Fruit fly (Drosophila melanogaster) whole organism, adult: ENCODE results near the gene Spn28Db.
A peak's percentile ranks its signal among the peaks of the same experiment; 100 is the strongest.

Source experiments
- CG11617 ChIP-seq: fragments of 200-800 bp; sonication (Bioruptor generic); optimal IDR thresholded peaks from 2 replicates; lab custom pipeline; 2017; ENCODE audit warnings: mild to moderate bottlenecking, missing biosample characterization, missing genetic modification reagents, missing genetic modification characterization
- CG12768 ChIP-seq: fragments of 200-800 bp; sonication (Bioruptor generic); optimal IDR thresholded peaks from 2 replicates; lab custom pipeline; 2017; ENCODE audit warnings: missing biosample characterization, missing genetic modification characterization, mild to moderate bottlenecking, moderate library complexity, missing genetic modification reagents
- CG14711 ChIP-seq: fragments of 200-800 bp; sonication (Bioruptor generic); optimal IDR thresholded peaks from 2 replicates; lab custom pipeline; 2018; ENCODE audit warnings: missing biosample characterization, mild to moderate bottlenecking, missing genetic modification characterization, moderate library complexity
- CG1620 ChIP-seq: fragments of 200-800 bp; sonication (Bioruptor generic); optimal IDR thresholded peaks from 2 replicates; lab custom pipeline; 2016; ENCODE audit warnings: missing biosample characterization, missing genetic modification characterization
- CG33017 ChIP-seq: fragments of 200-800 bp; sonication (Bioruptor generic); optimal IDR thresholded peaks from 2 replicates; lab custom pipeline; 2018; ENCODE audit warnings: missing biosample characterization, mild to moderate bottlenecking, missing genetic modification characterization, moderate library complexity
- CG5204 ChIP-seq: fragments of 200-800 bp; sonication (Bioruptor generic); optimal IDR thresholded peaks from 2 replicates; lab custom pipeline; 2016; ENCODE audit warnings: missing biosample characterization, missing genetic modification characterization
- CG7045 ChIP-seq: fragments of 200-800 bp; sonication (Bioruptor generic); optimal IDR thresholded peaks from 2 replicates; lab custom pipeline; 2017; ENCODE audit warnings: missing biosample characterization, mild to moderate bottlenecking, missing genetic modification characterization
- CG7101 ChIP-seq: fragments of 200-800 bp; sonication (Bioruptor generic); optimal IDR thresholded peaks from 2 replicates; lab custom pipeline; 2018; ENCODE audit warnings: missing biosample characterization, mild to moderate bottlenecking, missing genetic modification characterization, moderate library complexity
- Clk ChIP-seq: fragments of 200-800 bp; sonication (Bioruptor generic); optimal IDR thresholded peaks from 2 replicates; lab custom pipeline; 2017; ENCODE audit warnings: missing biosample characterization, missing genetic modification characterization
- Crg-1 ChIP-seq: fragments of 200-800 bp; sonication (Bioruptor generic); optimal IDR thresholded peaks from 2 replicates; lab custom pipeline; 2016; ENCODE audit warnings: missing biosample characterization, missing genetic modification characterization
- Hr96 ChIP-seq: fragments of 200-800 bp; sonication (Bioruptor generic); optimal IDR thresholded peaks from 2 replicates; lab custom pipeline; 2016; ENCODE audit warnings: missing biosample characterization, missing genetic modification characterization
- Mnt ChIP-seq: fragments of 200-800 bp; sonication (Bioruptor generic); optimal IDR thresholded peaks from 2 replicates; lab custom pipeline; 2016; ENCODE audit warnings: missing biosample characterization, mild to moderate bottlenecking, missing genetic modification characterization
- bab1 ChIP-seq: fragments of 200-800 bp; sonication (Bioruptor generic); optimal IDR thresholded peaks from 3 replicates; lab custom pipeline; 2019; ENCODE audit warnings: missing biosample characterization, mild to moderate bottlenecking, missing genetic modification characterization, moderate library complexity
- cic ChIP-seq: fragments of 200-800 bp; sonication (Bioruptor generic); optimal IDR thresholded peaks from 2 replicates; lab custom pipeline; 2017; ENCODE audit warnings: missing biosample characterization, mild to moderate bottlenecking, missing genetic modification characterization, moderate library complexity
- kay ChIP-seq: fragments of 200-800 bp; sonication (Bioruptor generic); peaks from one replicate; lab custom pipeline; 2016; ENCODE audit warnings: missing biosample characterization, missing genetic modification characterization, borderline replicate concordance
- ovo ChIP-seq: fragments of 200-800 bp; sonication (Bioruptor generic); optimal IDR thresholded peaks from 2 replicates; lab custom pipeline; 2016; ENCODE audit warnings: missing biosample characterization, missing genetic modification characterization
- pad ChIP-seq: fragments of 200-800 bp; sonication (Bioruptor generic); optimal IDR thresholded peaks from 3 replicates; lab custom pipeline; 2017; ENCODE audit warnings: missing biosample characterization, missing genetic modification characterization, mild to moderate bottlenecking, moderate library complexity, missing genetic modification reagents
- tj ChIP-seq: fragments of 200-800 bp; sonication (Bioruptor generic); optimal IDR thresholded peaks from 3 replicates; lab custom pipeline; 2017; ENCODE audit warnings: missing biosample characterization, mild to moderate bottlenecking, missing genetic modification characterization, moderate library complexity
- toe ChIP-seq: fragments of 200-800 bp; sonication (Bioruptor generic); optimal IDR thresholded peaks from 2 replicates; lab custom pipeline; 2016; ENCODE audit warnings: missing biosample characterization, missing genetic modification characterization

The Spn28Db gene

dm6 chr2L:7890654-7891114 lies at the start of gene Spn28Db:
Gene Spn28Db (minus strand): TSS chr2L:7890704.
- no peak for TF ChIP-seq pad
- peak; percentile 13 for TF ChIP-seq CG1620 (GFP tag; lab: Kevin White, UChicago)
- no peak for TF ChIP-seq ovo (GFP tag; lab: Kevin White, UChicago)
- TF ChIP-seq CG7045 (GFP tag; lab: Kevin White, UChicago) = no peak
- peak; percentile 8 for TF ChIP-seq CG5204 (GFP tag; lab: Kevin White, UChicago)
- TF ChIP-seq Crg-1 (GFP tag; lab: Kevin White, UChicago) = no peak
- no peak for TF ChIP-seq CG12768 (GFP tag; lab: Kevin White, UChicago)
- TF ChIP-seq bab1 = peak; percentile 50
- no peak for TF ChIP-seq kay

DNA sequence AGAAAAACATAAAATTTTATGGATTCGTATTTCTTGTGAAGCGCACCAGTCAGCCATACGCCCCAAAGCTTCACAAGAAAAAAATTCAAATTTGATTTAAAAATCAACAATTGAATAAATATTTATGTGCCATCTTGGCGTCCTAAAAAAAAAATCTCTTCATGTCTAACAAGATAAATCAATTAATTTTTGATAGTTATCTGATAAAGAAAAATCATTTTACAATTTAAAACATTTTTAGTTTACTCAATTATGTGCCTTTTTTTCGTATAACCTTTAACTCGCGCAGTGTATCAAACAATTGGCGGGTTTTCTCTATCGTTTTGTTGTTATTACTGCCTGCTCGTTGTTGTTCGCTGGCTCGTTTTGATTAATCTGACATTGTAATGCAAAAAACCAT lies 48.0 kb upstream of the Spn28Db start:
- TF ChIP-seq bab1 (no peak), ovo (GFP tag; lab: Kevin White, UChicago) (no peak), Mnt (GFP tag; lab: Kevin White, UChicago) (no peak), CG33017 (no peak), CG5204 (GFP tag; lab: Kevin White, UChicago) (no peak)

dm6 chr2L:7936391-7936790 lies 45.9 kb upstream of the Spn28Db start:
- TF ChIP-seq Crg-1 (GFP tag; lab: Kevin White, UChicago) (no peak), CG14711 (tag; lab: Kevin White, UChicago) (no peak), tj (GFP tag; lab: Kevin White, UChicago) (no peak), CG5204 (GFP tag; lab: Kevin White, UChicago) (no peak)

DNA sequence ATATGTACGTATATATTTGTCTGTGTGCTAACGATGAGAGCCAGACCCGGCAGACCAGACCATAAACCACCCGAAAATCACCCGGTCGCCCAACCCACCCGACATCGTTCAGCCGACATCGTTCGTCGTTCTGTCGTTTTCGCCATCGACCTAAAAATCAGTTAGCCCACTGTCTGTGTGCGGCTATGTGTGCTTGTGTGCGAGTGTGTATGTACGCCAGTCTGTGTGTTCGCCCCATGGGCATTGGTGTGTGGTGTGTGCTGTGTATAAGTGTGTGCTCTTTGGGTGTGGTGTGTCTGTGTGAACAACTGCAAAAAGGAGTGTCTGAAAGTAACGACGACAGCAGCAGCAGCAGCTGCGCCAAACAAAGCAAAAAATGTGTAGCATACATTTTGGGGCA lies 42.7 kb upstream of the Spn28Db start:
- no peak for TF ChIP-seq kay
- TF ChIP-seq Mnt (GFP tag; lab: Kevin White, UChicago) = no peak
- TF ChIP-seq CG1620 (GFP tag; lab: Kevin White, UChicago) = no peak
- TF ChIP-seq toe = no peak
- TF ChIP-seq CG12768 (GFP tag; lab: Kevin White, UChicago) = no peak
- no peak for TF ChIP-seq CG5204 (GFP tag; lab: Kevin White, UChicago)

DNA sequence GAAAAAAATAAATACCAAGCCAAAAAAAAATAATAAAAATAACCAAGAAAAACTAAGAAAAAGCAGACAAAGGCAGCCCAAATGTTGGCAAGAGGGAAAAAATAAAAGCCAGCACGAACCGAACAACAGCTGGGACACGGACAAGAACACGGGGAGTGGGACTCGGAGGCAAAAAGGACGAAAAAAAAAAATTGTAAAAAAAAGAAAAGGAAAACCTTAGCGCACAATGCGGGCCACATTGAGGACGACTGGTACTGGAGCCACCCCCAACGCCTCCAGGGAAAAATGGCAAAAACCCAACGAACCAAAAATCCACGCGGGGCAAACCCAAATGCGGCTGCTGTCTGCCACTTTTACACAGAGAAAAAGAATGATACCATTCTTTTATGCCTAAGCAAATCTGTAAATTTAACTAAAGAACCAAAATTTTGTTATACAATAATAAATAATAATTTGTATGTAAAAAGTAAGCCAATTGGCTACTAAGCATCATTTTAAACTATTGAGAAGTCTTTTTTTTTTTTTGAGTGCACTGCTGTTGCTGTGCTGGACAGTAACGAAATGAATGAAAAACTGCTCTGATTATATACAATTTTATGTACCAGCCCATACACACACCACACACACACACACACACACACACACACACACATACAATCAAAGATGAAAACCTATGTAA lies 41.7 kb upstream of the Spn28Db start:
- TF ChIP-seq CG7045 (GFP tag; lab: Kevin White, UChicago) = peak; percentile 70
- no peak for TF ChIP-seq cic (GFP tag; lab: Kevin White, UChicago)
- TF ChIP-seq bab1 = no peak
- TF ChIP-seq CG12768 (GFP tag; lab: Kevin White, UChicago) = peak; percentile 40
- peak; percentile 53 for TF ChIP-seq CG14711 (tag; lab: Kevin White, UChicago)
- peak; percentile 49 for TF ChIP-seq kay
- no peak for TF ChIP-seq tj (GFP tag; lab: Kevin White, UChicago)
- no peak for TF ChIP-seq Crg-1 (GFP tag; lab: Kevin White, UChicago)
- peak; percentile 39 for TF ChIP-seq CG7101 (tag; lab: Kevin White, UChicago)
- peak; percentile 59 for TF ChIP-seq CG5204 (GFP tag; lab: Kevin White, UChicago)

DNA sequence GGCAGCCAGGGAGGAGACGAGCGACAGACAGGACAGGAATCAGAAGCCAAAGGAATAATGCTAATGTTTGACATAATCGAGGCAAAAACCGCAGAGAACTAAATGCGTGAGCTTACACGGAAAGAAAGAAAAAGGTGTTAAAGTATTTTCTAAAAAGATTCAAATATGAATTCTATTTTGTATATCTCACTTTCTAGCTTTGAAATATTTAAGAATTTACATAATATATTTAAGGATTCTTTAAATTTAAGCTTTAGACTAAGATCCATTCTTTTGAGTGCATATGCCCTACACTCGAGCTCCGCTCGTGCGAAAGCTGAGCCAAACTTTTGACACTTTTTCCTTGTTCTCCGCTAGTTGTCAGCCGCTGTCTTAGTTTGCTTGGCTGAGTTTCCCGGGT lies 40.7 kb upstream of the Spn28Db start:
- no peak for TF ChIP-seq CG11617 (GFP tag; lab: Kevin White, UChicago)
- no peak for TF ChIP-seq CG33017
- no peak for TF ChIP-seq Hr96 (GFP tag; lab: Kevin White, UChicago)
- TF ChIP-seq ovo (GFP tag; lab: Kevin White, UChicago) = no peak
- no peak for TF ChIP-seq bab1
- TF ChIP-seq tj (GFP tag; lab: Kevin White, UChicago) = no peak
- no peak for TF ChIP-seq kay
- no peak for TF ChIP-seq CG12768 (GFP tag; lab: Kevin White, UChicago)
- TF ChIP-seq Clk = no peak
- TF ChIP-seq pad = no peak

DNA sequence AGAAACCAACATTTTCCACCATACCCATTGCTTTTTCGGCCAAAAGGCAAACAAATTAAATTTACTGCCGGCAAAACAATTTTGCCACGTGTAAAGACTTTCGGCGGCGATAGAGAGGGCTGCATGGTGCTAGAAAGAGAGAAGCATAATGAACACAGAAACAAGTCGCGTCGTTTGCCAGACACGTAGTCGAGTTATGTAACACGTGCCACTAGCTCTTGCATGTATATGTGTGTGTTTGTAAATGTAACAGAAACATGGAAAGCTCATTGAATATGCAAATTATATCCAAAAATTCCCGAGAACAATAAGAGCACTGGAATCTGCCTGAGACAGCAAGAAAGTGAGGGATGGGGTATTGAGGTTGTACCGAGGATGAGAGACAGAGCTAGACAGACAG lies 40.2 kb upstream of the Spn28Db start:
- TF ChIP-seq CG14711 (tag; lab: Kevin White, UChicago) = no peak
- no peak for TF ChIP-seq pad
- no peak for TF ChIP-seq cic (GFP tag; lab: Kevin White, UChicago)
- no peak for TF ChIP-seq CG12768 (GFP tag; lab: Kevin White, UChicago)
- TF ChIP-seq CG11617 (GFP tag; lab: Kevin White, UChicago) = no peak
- no peak for TF ChIP-seq toe
- TF ChIP-seq CG1620 (GFP tag; lab: Kevin White, UChicago) = no peak
- TF ChIP-seq CG7045 (GFP tag; lab: Kevin White, UChicago) = no peak
